Fruit fly (Drosophila melanogaster) whole organism, embryonic: Measurements from ENCODE around the gene CG14684.

Experiments used
- Atf6 ChIP-seq: fragments of 200-800 bp; sonication (Bioruptor generic); IDR thresholded peaks from 2 replicates; pipeline ENCODE4 v1.3.6; 2022; ENCODE audit warnings: missing biosample characterization, missing genetic modification characterization
- B-H2 ChIP-seq: fragments of 200-800 bp; sonication (Bioruptor generic); optimal IDR thresholded peaks from 2 replicates; lab custom pipeline; 2018; ENCODE audit warnings: missing biosample characterization, mild to moderate bottlenecking, missing genetic modification characterization
- BEAF-32 ChIP-seq: fragments of 200-800 bp; sonication (Bioruptor generic); optimal IDR thresholded peaks from 3 replicates; lab custom pipeline; 2017; ENCODE audit warnings: missing biosample characterization, missing genetic modification characterization, mild to moderate bottlenecking, moderate library complexity, missing genetic modification reagents
- CG11504 ChIP-seq: fragments of 200-800 bp; sonication (Bioruptor generic); optimal IDR thresholded peaks from 3 replicates; lab custom pipeline; 2019; ENCODE audit warnings: missing biosample characterization, mild to moderate bottlenecking, missing genetic modification characterization, moderate library complexity
- CG13287 ChIP-seq: fragments of 200-800 bp; sonication (Bioruptor generic); IDR thresholded peaks from 2 replicates; pipeline ENCODE4 v1.3.6; 2022; ENCODE audit warnings: missing biosample characterization, missing genetic modification characterization; ENCODE audit not compliant: partially characterized antibody
- CG13424 ChIP-seq: fragments of 200-800 bp; sonication (Bioruptor generic); optimal IDR thresholded peaks from 2 replicates; lab custom pipeline; 2019; ENCODE audit warnings: missing biosample characterization, mild to moderate bottlenecking, missing genetic modification characterization, moderate library complexity
- CG13624 ChIP-seq: fragments of 200-800 bp; sonication (Bioruptor generic); optimal IDR thresholded peaks from 2 replicates; lab custom pipeline; 2016; ENCODE audit warnings: missing biosample characterization, missing genetic modification characterization
- CG15011 ChIP-seq: fragments of 200-800 bp; sonication (Bioruptor generic); optimal IDR thresholded peaks from 3 replicates; lab custom pipeline; 2018; ENCODE audit warnings: missing biosample characterization, mild to moderate bottlenecking, missing genetic modification characterization
- CG17359 ChIP-seq: fragments of 200-800 bp; sonication (Bioruptor generic); optimal IDR thresholded peaks from 3 replicates; lab custom pipeline; 2018; ENCODE audit warnings: missing biosample characterization, mild to moderate bottlenecking, missing genetic modification characterization, moderate library complexity
- CG18011 ChIP-seq: fragments of 200-800 bp; sonication (Bioruptor generic); optimal IDR thresholded peaks from 2 replicates; lab custom pipeline; 2017; ENCODE audit warnings: missing biosample characterization, missing genetic modification characterization, mild to moderate bottlenecking, moderate library complexity, missing genotype
- CG1832 ChIP-seq: fragments of 200-800 bp; sonication (Bioruptor generic); optimal IDR thresholded peaks from 2 replicates; lab custom pipeline; 2017; ENCODE audit warnings: missing biosample characterization, mild to moderate bottlenecking, missing genetic modification characterization, inconsistent platforms
- CG18764 ChIP-seq: fragments of 200-800 bp; sonication (Bioruptor generic); optimal IDR thresholded peaks from 3 replicates; lab custom pipeline; 2016; ENCODE audit warnings: missing biosample characterization, missing genetic modification characterization
- CG2129 ChIP-seq: fragments of 200-800 bp; sonication (Bioruptor generic); IDR thresholded peaks from 2 replicates; pipeline ENCODE4 v1.3.6; 2022; ENCODE audit warnings: missing biosample characterization, missing genetic modification characterization; ENCODE audit not compliant: partially characterized antibody
- CG2678 ChIP-seq: fragments of 200-800 bp; sonication (Bioruptor generic); optimal IDR thresholded peaks from 3 replicates; lab custom pipeline; 2019; ENCODE audit warnings: missing biosample characterization, mild to moderate bottlenecking, missing genetic modification characterization, moderate library complexity
- CG32532 ChIP-seq: fragments of 200-800 bp; sonication (Bioruptor generic); IDR thresholded peaks from 2 replicates; pipeline ENCODE4 v1.3.6; 2022; ENCODE audit warnings: missing biosample characterization, missing genetic modification characterization
- CG3847 ChIP-seq: fragments of 200-800 bp; sonication (Bioruptor generic); IDR thresholded peaks from 2 replicates; pipeline ENCODE4 v1.3.6; 2022; ENCODE audit warnings: missing biosample characterization, missing genetic modification characterization
- CG3995 ChIP-seq: fragments of 200-800 bp; sonication (Bioruptor generic); optimal IDR thresholded peaks from 3 replicates; lab custom pipeline; 2016; ENCODE audit warnings: missing biosample characterization, missing genetic modification characterization
- CG4820 ChIP-seq: fragments of 200-800 bp; sonication (Bioruptor generic); optimal IDR thresholded peaks from 3 replicates; lab custom pipeline; 2016; ENCODE audit warnings: missing biosample characterization, missing genetic modification characterization
- CG4854 ChIP-seq: fragments of 200-800 bp; sonication (Bioruptor generic); optimal IDR thresholded peaks from 2 replicates; lab custom pipeline; 2016; ENCODE audit warnings: missing biosample characterization, missing genetic modification characterization, inconsistent platforms
- CG6689 ChIP-seq: fragments of 200-800 bp; sonication (Bioruptor generic); IDR thresholded peaks from 2 replicates; pipeline ENCODE4 v1.3.6; 2022; ENCODE audit warnings: missing biosample characterization, missing genetic modification characterization
- CG7928 ChIP-seq: fragments of 200-800 bp; sonication (Bioruptor generic); optimal IDR thresholded peaks from 2 replicates; lab custom pipeline; 2017; ENCODE audit warnings: missing biosample characterization, mild to moderate bottlenecking, missing genetic modification characterization
- Dip3 ChIP-seq: fragments of 200-800 bp; sonication (Bioruptor generic); optimal IDR thresholded peaks from 3 replicates; lab custom pipeline; 2016; ENCODE audit warnings: missing biosample characterization, missing genetic modification characterization
- E2f2 ChIP-seq: fragments of 200-800 bp; sonication (Bioruptor generic); IDR thresholded peaks from 2 replicates; pipeline ENCODE4 v1.3.6; 2022; ENCODE audit warnings: missing biosample characterization, missing genetic modification characterization
- ERR ChIP-seq: fragments of 200-800 bp; sonication (Bioruptor generic); optimal IDR thresholded peaks from 2 replicates; lab custom pipeline; 2016; ENCODE audit warnings: missing biosample characterization, missing genetic modification characterization
- Hmr ChIP-seq: fragments of 200-800 bp; sonication (Bioruptor generic); optimal IDR thresholded peaks from 3 replicates; lab custom pipeline; 2017; ENCODE audit warnings: mild to moderate bottlenecking, missing biosample characterization, missing genetic modification reagents, missing genetic modification characterization
- Max ChIP-seq: fragments of 200-800 bp; sonication (Bioruptor generic); optimal IDR thresholded peaks from 2 replicates; lab custom pipeline; 2016; ENCODE audit warnings: missing biosample characterization, mild to moderate bottlenecking, missing genetic modification characterization
- Rfx ChIP-seq: fragments of 200-800 bp; sonication (Bioruptor generic); IDR thresholded peaks from 2 replicates; pipeline ENCODE4 v1.3.6; 2022; ENCODE audit warnings: missing biosample characterization, missing genetic modification characterization
- Six4 ChIP-seq: fragments of 200-800 bp; sonication (Bioruptor generic); optimal IDR thresholded peaks from 2 replicates; lab custom pipeline; 2016; ENCODE audit warnings: missing biosample characterization, missing genetic modification characterization
- Sry-β ChIP-seq: fragments of 200-800 bp; sonication (Bioruptor generic); optimal IDR thresholded peaks from 2 replicates; lab custom pipeline; 2018; ENCODE audit warnings: missing biosample characterization, mild to moderate bottlenecking, missing genetic modification characterization, moderate library complexity
- Sry-δ ChIP-seq: fragments of 200-800 bp; sonication (Bioruptor generic); optimal IDR thresholded peaks from 2 replicates; lab custom pipeline; 2016; ENCODE audit warnings: missing biosample characterization, missing genetic modification characterization
- amos ChIP-seq: fragments of 200-800 bp; sonication (Bioruptor generic); IDR thresholded peaks from 2 replicates; pipeline ENCODE4 v1.3.6; 2022; ENCODE audit warnings: missing biosample characterization, missing genetic modification characterization; ENCODE audit not compliant: partially characterized antibody
- az2 ChIP-seq: fragments of 200-800 bp; sonication (Bioruptor generic); optimal IDR thresholded peaks from 3 replicates; lab custom pipeline; 2016; ENCODE audit warnings: missing biosample characterization, missing genetic modification characterization
- bbx ChIP-seq: fragments of 200-800 bp; sonication (Bioruptor generic); IDR thresholded peaks from 2 replicates; pipeline ENCODE4 v1.3.6; 2022; ENCODE audit warnings: missing biosample characterization, missing genetic modification characterization; ENCODE audit not compliant: partially characterized antibody
- chinmo ChIP-seq: fragments of 200-800 bp; sonication (Bioruptor generic); IDR thresholded peaks from 4 replicates; pipeline ENCODE4 v1.3.6; 2022; ENCODE audit warnings: missing biosample characterization, missing genetic modification characterization; ENCODE audit not compliant: partially characterized antibody
- crp ChIP-seq, 2 experiments: fragments of 200-800 bp; sonication (Bioruptor generic); optimal IDR thresholded peaks; 2 replicates in 1 of 2; 3 replicates in 1 of 2; lab custom pipeline; 2017; ENCODE audit warnings: missing biosample characterization in 2 of 2, missing genetic modification characterization in 2 of 2, mild to moderate bottlenecking in 1 of 2, moderate library complexity in 1 of 2
- dmrt11E ChIP-seq: fragments of 200-800 bp; sonication (Bioruptor generic); optimal IDR thresholded peaks from 3 replicates; lab custom pipeline; 2018; ENCODE audit warnings: missing biosample characterization, mild to moderate bottlenecking, missing genetic modification characterization, moderate library complexity
- hbn ChIP-seq: fragments of 200-800 bp; sonication (Bioruptor generic); IDR thresholded peaks from 2 replicates; pipeline ENCODE4 v1.3.6; 2022; ENCODE audit warnings: missing biosample characterization, missing genetic modification characterization; ENCODE audit not compliant: partially characterized antibody
- her ChIP-seq: fragments of 200-800 bp; sonication (Bioruptor generic); optimal IDR thresholded peaks from 2 replicates; lab custom pipeline; 2016; ENCODE audit warnings: missing biosample characterization, missing genetic modification characterization
- lab ChIP-seq: fragments of 200-800 bp; sonication (Bioruptor generic); optimal IDR thresholded peaks from 3 replicates; lab custom pipeline; 2017; ENCODE audit warnings: missing biosample characterization, missing genetic modification characterization, mild to moderate bottlenecking, moderate library complexity, missing genetic modification reagents
- lbe ChIP-seq: fragments of 200-800 bp; sonication (Bioruptor generic); optimal IDR thresholded peaks from 2 replicates; lab custom pipeline; 2016; ENCODE audit warnings: missing biosample characterization, mild to moderate bottlenecking, missing genetic modification characterization
- prd ChIP-seq, 3 experiments: fragments of >200 bp in 2 of 3; fragments of 200-800 bp in 1 of 3; sonication (Bioruptor generic) in 1 of 3; optimal IDR thresholded peaks in 2 of 3; IDR thresholded peaks in 1 of 3; 2 replicates in 2 of 3; 3 replicates in 1 of 3; pipeline versions ENCODE4 v1.3.6 to Lab custom; 2017 to 2022; ENCODE audit warnings: missing biosample characterization in 1 of 3, missing genetic modification characterization in 1 of 3
- shn ChIP-seq: fragments of 200-800 bp; sonication (Bioruptor generic); optimal IDR thresholded peaks from 3 replicates; lab custom pipeline; 2016; ENCODE audit warnings: missing biosample characterization, missing genetic modification characterization
- sisA ChIP-seq: fragments of 200-800 bp; sonication (Bioruptor generic); IDR thresholded peaks from 2 replicates; pipeline ENCODE4 v1.3.6; 2022; ENCODE audit warnings: missing biosample characterization, missing genetic modification characterization
- sna ChIP-seq: fragments of 200-800 bp; sonication (Bioruptor generic); IDR thresholded peaks from 2 replicates; pipeline ENCODE4 v1.3.6; 2022; ENCODE audit warnings: missing biosample characterization, missing genetic modification characterization; ENCODE audit not compliant: partially characterized antibody
- tin ChIP-seq: fragments of 200-800 bp; sonication (Bioruptor generic); optimal IDR thresholded peaks from 3 replicates; lab custom pipeline; 2016; ENCODE audit warnings: missing biosample characterization, missing genetic modification characterization
- tna ChIP-seq: fragments of 200-800 bp; sonication (Bioruptor generic); IDR thresholded peaks from 2 replicates; pipeline ENCODE4 v1.3.6; 2022; ENCODE audit warnings: missing biosample characterization, missing genetic modification characterization; ENCODE audit not compliant: partially characterized antibody
- zen2 ChIP-seq: fragments of 200-800 bp; sonication (Bioruptor generic); IDR thresholded peaks from 3 replicates; pipeline ENCODE4 v1.3.6; 2022; ENCODE audit warnings: missing biosample characterization, missing genetic modification characterization; ENCODE audit not compliant: partially characterized antibody
- zfh1 ChIP-seq: fragments of 200-800 bp; sonication (Bioruptor generic); IDR thresholded peaks from 3 replicates; pipeline ENCODE4 v1.3.6; 2022; ENCODE audit warnings: missing biosample characterization, missing genetic modification characterization

CG14684 gene

dm6 chr3R:10696371-10696777 lies 10.4 kb upstream of the CG14684 start, which contains the start of the genes pug, CG14683 and CG46459:
Gene pug, plus strand, starts transcription at chr3R:10696534.
Gene CG14683, plus strand, starts transcription at chr3R:10696647.
Gene CG46459, plus strand, starts transcription at chr3R:10696647.
- TF ChIP-seq tna (GFP tag; lab: Robert Waterston, UW) (peak; percentile 93), CG18011 (peak; percentile 2), crp (GFP tag; optimal IDR thresholded peaks at IDR 0.05; lab: Kevin White, UChicago) (peak in 1 of 2 experiments; percentile 65), Max (GFP tag; lab: Kevin White, UChicago) (peak; percentile 25), CG4820 (GFP tag; lab: Kevin White, UChicago) (peak; percentile 21), chinmo (GFP tag; lab: Robert Waterston, UW) (peak; percentile 85; the same call in 3 of the 4 replicates), tin (GFP tag; lab: Kevin White, UChicago) (peak; percentile 36), Six4 (GFP tag; lab: Kevin White, UChicago) (no peak), zfh1 (GFP tag; lab: Robert Waterston, UW) (no peak), Atf6 (GFP tag; lab: Robert Waterston, UW) (0 out of 2 replicates have a peak, but pooled peaks have one; percentile 20), CG18764 (no peak), shn (GFP tag; lab: Kevin White, UChicago) (peak; percentile 5), CG11504 (tag; lab: Kevin White, UChicago) (peak; percentile 66), Rfx (GFP tag; lab: Robert Waterston, UW) (peak; percentile 63), zen2 (peak; percentile 94), CG4854 (no peak), CG7928 (GFP tag; lab: Kevin White, UChicago) (no peak), CG15011 (GFP tag; lab: Kevin White, UChicago) (no peak), E2f2 (GFP tag; lab: Robert Waterston, UW) (peak; percentile 76), Sry-δ (GFP tag; lab: Kevin White, UChicago) (peak; percentile 96), CG2678 (tag; lab: Kevin White, UChicago) (peak; percentile 31), CG32532 (GFP tag; lab: Robert Waterston, UW) (peak; percentile 42; the same call in 1 of the 2 replicates), BEAF-32 (GFP tag; lab: Kevin White, UChicago) (peak; percentile 94), hbn (GFP tag; lab: Robert Waterston, UW) (peak; percentile 97), CG13287 (GFP tag; lab: Robert Waterston, UW) (peak; percentile 99), lab (peak; percentile 42), Dip3 (GFP tag; lab: Kevin White, UChicago) (peak; percentile 52), dmrt11E (peak; percentile 26), her (GFP tag; lab: Kevin White, UChicago) (peak; percentile 46), sisA (GFP tag; lab: Robert Waterston, UW) (0 out of 2 replicates have a peak, but pooled peaks have one; percentile 6), prd (optimal IDR thresholded peaks at IDR 0.05; lab: Kevin White, UChicago) (no peak), prd (GFP tag; IDR thresholded peaks at IDR 0.05; lab: Robert Waterston, UW) (peak; percentile 48; the same call in 1 of the 3 replicates), lbe (peak; percentile 51), CG1832 (GFP tag; lab: Kevin White, UChicago) (no peak), CG17359 (peak; percentile 8), CG13424 (tag; lab: Kevin White, UChicago) (no peak), bbx (GFP tag; lab: Robert Waterston, UW) (peak; percentile 95), CG6689 (GFP tag; lab: Robert Waterston, UW) (0 out of 2 replicates have a peak, but pooled peaks have one; percentile 11), CG3995 (GFP tag; lab: Kevin White, UChicago) (peak; percentile 45), CG13624 (GFP tag; lab: Kevin White, UChicago) (peak; percentile 62), CG2129 (peak; percentile 98), Sry-β (no peak), sna (GFP tag; lab: Robert Waterston, UW) (peak; percentile 99), amos (peak; percentile 95), B-H2 (GFP tag; lab: Kevin White, UChicago) (peak; percentile 14), Hmr (GFP tag; lab: Kevin White, UChicago) (peak; percentile 6), ERR (GFP tag; lab: Kevin White, UChicago) (peak; percentile 50), az2 (GFP tag; lab: Kevin White, UChicago) (peak; percentile 4), CG3847 (peak; percentile 33; the same call in 1 of the 2 replicates)
